Fruit fly (Drosophila melanogaster): Measurements from ENCODE around the gene CG14070.

CG14070 gene

DNA sequence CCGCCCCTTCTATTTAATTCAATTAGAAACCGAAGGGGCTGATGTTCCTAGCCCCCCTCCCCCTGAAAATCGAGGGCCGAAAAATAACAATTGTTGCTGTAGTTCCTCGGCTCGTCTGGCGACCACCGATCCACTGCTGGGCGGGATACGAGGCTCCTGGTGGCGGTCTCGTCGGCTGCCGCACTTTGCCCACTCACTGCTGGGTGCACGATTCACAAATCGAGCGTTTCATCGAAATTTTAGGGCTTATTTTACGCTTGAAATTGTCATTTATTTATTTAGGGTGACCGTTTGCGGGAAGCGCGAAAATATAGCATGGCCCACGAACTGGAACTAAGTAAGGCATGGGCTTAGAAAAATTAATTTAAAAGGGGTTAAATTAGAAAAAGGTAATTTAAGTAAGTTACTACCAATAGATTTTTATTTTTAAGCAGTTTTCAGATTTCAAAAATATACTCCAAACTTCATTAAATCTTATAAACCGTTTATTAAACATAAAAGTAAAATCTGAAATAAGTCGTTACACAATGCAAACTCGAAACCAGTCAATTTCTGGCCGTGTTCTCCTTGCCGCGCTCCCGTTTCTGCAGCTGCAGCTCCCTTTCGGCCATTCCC is 45.1 kb downstream of the CG14070 start, which contains the start of gene Dnz1 (continued):
- no peak for TF ChIP-seq CG16813 (GFP tag; IDR thresholded peaks at IDR 0.05; ENCODE audit: partially characterized antibody)
- TF ChIP-seq fru (optimal IDR thresholded peaks at IDR 0.05): no peak
- no peak for TF ChIP-seq lbe (GFP tag; optimal IDR thresholded peaks at IDR 0.05)
- TF ChIP-seq CG5245 (GFP tag; optimal IDR thresholded peaks at IDR 0.05): no peak
- TF ChIP-seq CG14667 (GFP tag; IDR thresholded peaks at IDR 0.05): no peak
- no peak for TF ChIP-seq grn (GFP tag; optimal IDR thresholded peaks at IDR 0.05)
- TF ChIP-seq caup (GFP tag; optimal IDR thresholded peaks at IDR 0.05; ENCODE audit: severe bottlenecking): peak; percentile 45
- no peak for TF ChIP-seq Elba2 (GFP tag; optimal IDR thresholded peaks at IDR 0.05)
- peak; percentile 49 for TF ChIP-seq CG12659 (GFP tag; optimal IDR thresholded peaks at IDR 0.05)
- no peak for TF ChIP-seq br (optimal IDR thresholded peaks at IDR 0.05)
- no peak for TF ChIP-seq CTCF (GFP tag; optimal IDR thresholded peaks at IDR 0.05)
- TF ChIP-seq stwl (tag; optimal IDR thresholded peaks at IDR 0.05): no peak
- peak; percentile 54 for TF ChIP-seq ttk (GFP tag; IDR thresholded peaks at IDR 0.05)
- TF ChIP-seq sens-2 (GFP tag; IDR thresholded peaks at IDR 0.05): 0 out of 2 replicates have a peak, but pooled peaks have one; percentile 25
- peak; percentile 56 for TF ChIP-seq CG12155 (GFP tag; optimal IDR thresholded peaks at IDR 0.05)
- no peak for TF ChIP-seq CG12219 (GFP tag; optimal IDR thresholded peaks at IDR 0.05)
- no peak for TF ChIP-seq run (tag; optimal IDR thresholded peaks at IDR 0.05)
- TF ChIP-seq CG13287 (GFP tag; IDR thresholded peaks at IDR 0.05; ENCODE audit: partially characterized antibody): peak; percentile 27; the same call in 1 of the 2 replicates
- peak; percentile 38 for TF ChIP-seq cwo (GFP tag; optimal IDR thresholded peaks at IDR 0.05)
- peak; percentile 68 for TF ChIP-seq CG7839 (tag; optimal IDR thresholded peaks at IDR 0.05)
- no peak for TF ChIP-seq danr (GFP tag; IDR thresholded peaks at IDR 0.05)
- no peak for TF ChIP-seq CkIIα-i1 (GFP tag; IDR thresholded peaks at IDR 0.05)
- no peak for TF ChIP-seq NC2α (GFP tag; optimal IDR thresholded peaks at IDR 0.05)
- TF ChIP-seq CG18262 (tag; optimal IDR thresholded peaks at IDR 0.05): peak; percentile 59
- no peak for TF ChIP-seq CG10431 (GFP tag; optimal IDR thresholded peaks at IDR 0.05)
- TF ChIP-seq Rx (GFP tag; IDR thresholded peaks at IDR 0.05): peak; percentile 45
- no peak for TF ChIP-seq Dad (GFP tag; optimal IDR thresholded peaks at IDR 0.05)
- no peak for TF ChIP-seq CG33213 (GFP tag; optimal IDR thresholded peaks at IDR 0.05)
- TF ChIP-seq CG10147 (GFP tag; optimal IDR thresholded peaks at IDR 0.05): peak; percentile 48
- TF ChIP-seq CG8478 (optimal IDR thresholded peaks at IDR 0.05): no peak
- TF ChIP-seq bab2 (GFP tag; optimal IDR thresholded peaks at IDR 0.05): peak; percentile 46
- peak; percentile 7 for TF ChIP-seq kay (GFP tag; optimal IDR thresholded peaks at IDR 0.05)
- TF ChIP-seq ftz-f1 (GFP tag; optimal IDR thresholded peaks at IDR 0.05): no peak
- TF ChIP-seq lilli (GFP tag; optimal IDR thresholded peaks at IDR 0.05): peak; percentile 70
- no peak for TF ChIP-seq CG16815 (GFP tag; optimal IDR thresholded peaks at IDR 0.05)
- TF ChIP-seq CG33557 (GFP tag; optimal IDR thresholded peaks at IDR 0.05): no peak
- TF ChIP-seq unc-4 (GFP tag; IDR thresholded peaks at IDR 0.05; ENCODE audit: partially characterized antibody): no peak
- no peak for TF ChIP-seq CG12744 (GFP tag; optimal IDR thresholded peaks at IDR 0.05)
- TF ChIP-seq CG16779 (GFP tag; IDR thresholded peaks at IDR 0.05): no peak
- TF ChIP-seq CG3847 (GFP tag; IDR thresholded peaks at IDR 0.05): peak; percentile 65
- no peak for TF ChIP-seq CG3726 (GFP tag; IDR thresholded peaks at IDR 0.05)
- TF ChIP-seq CG17802 (tag; optimal IDR thresholded peaks at IDR 0.05): no peak
- TF ChIP-seq jumu (GFP tag; optimal IDR thresholded peaks at IDR 0.05): peak; percentile 36
- peak; percentile 54; the same call in 1 of the 2 replicates for TF ChIP-seq wdn (GFP tag; IDR thresholded peaks at IDR 0.05)
- TF ChIP-seq D19B (GFP tag; optimal IDR thresholded peaks at IDR 0.05): no peak
- TF ChIP-seq tin (GFP tag; optimal IDR thresholded peaks at IDR 0.05): peak; percentile 27
- TF ChIP-seq CG11504 (tag; optimal IDR thresholded peaks at IDR 0.05): peak; percentile 58
- TF ChIP-seq Mes4 (GFP tag; optimal IDR thresholded peaks at IDR 0.05): no peak
- TF ChIP-seq ara (GFP tag; IDR thresholded peaks at IDR 0.05): no peak
- no peak for TF ChIP-seq B-H2 (GFP tag; optimal IDR thresholded peaks at IDR 0.05)
- peak; percentile 74 for TF ChIP-seq CG32532 (GFP tag; IDR thresholded peaks at IDR 0.05)
- TF ChIP-seq CG7372 (GFP tag; IDR thresholded peaks at IDR 0.05): no peak
